Worm (Caenorhabditis elegans) whole organism, young adult: ENCODE data around the gene W01A11.7.
A peak's percentile ranks its signal among the peaks of the same experiment; 100 is the strongest.

Experiments
- B0019.2 ChIP-seq: fragments of 200-800 bp; sonication (Bioruptor generic); conservative IDR thresholded peaks from 2 replicates; pipeline ENCODE4 v1.3.6; 2022; ENCODE audit warnings: missing genetic modification reagents, missing genetic modification characterization, missing compliant biosample characterization
- B0261.1 ChIP-seq: sonication (generic microtip); optimal IDR thresholded peaks from 2 replicates; lab custom pipeline; 2016; ENCODE audit warnings: mild to moderate bottlenecking, missing genetic modification characterization, moderate library complexity, missing compliant biosample characterization
- C06A6.2 ChIP-seq: fragments of 200-800 bp; sonication (Bioruptor generic); conservative IDR thresholded peaks from 2 replicates; pipeline ENCODE4 v1.3.6; 2022; ENCODE audit warnings: missing genetic modification characterization, missing compliant biosample characterization
- F39B2.1 ChIP-seq: fragments of 200-800 bp; sonication (Bioruptor generic); IDR thresholded peaks from 2 replicates; pipeline ENCODE4 v1.3.6; 2022; ENCODE audit warnings: missing genetic modification reagents, missing genetic modification characterization, missing compliant biosample characterization
- F49E8.2 ChIP-seq: sonication (generic microtip); optimal IDR thresholded peaks from 3 replicates; lab custom pipeline; 2017; ENCODE audit warnings: missing genetic modification characterization, mild to moderate bottlenecking, missing compliant biosample characterization, antibody characterized with exemption, moderate library complexity; ENCODE audit not compliant: insufficient read depth
- K12H6.12 ChIP-seq: fragments of 200-800 bp; sonication (Bioruptor generic); optimal IDR thresholded peaks from 2 replicates; lab custom pipeline; 2018; ENCODE audit warnings: mild to moderate bottlenecking, missing genetic modification characterization, missing compliant biosample characterization
- T26A5.8 ChIP-seq: sonication (generic microtip); optimal IDR thresholded peaks from 2 replicates; lab custom pipeline; 2016; ENCODE audit warnings: missing genetic modification characterization, missing compliant biosample characterization
- ZK185.1 ChIP-seq: sonication (generic microtip); optimal IDR thresholded peaks from 2 replicates; lab custom pipeline; 2016; ENCODE audit warnings: mild to moderate bottlenecking, missing genetic modification characterization, missing compliant biosample characterization; ENCODE audit not compliant: poor library complexity, severe bottlenecking
- ama-1 ChIP-seq, 3 experiments: fragments of 150-350 bp in 1 of 3; sonication (generic microtip) in 2 of 3; optimal IDR thresholded peaks; 2 replicates each; lab custom pipeline; 2014 to 2018; ENCODE audit warnings: missing biosample characterization in 2 of 3, missing genetic modification characterization in 2 of 3, missing genetic modification reagents in 2 of 3
- attf-5 ChIP-seq: fragments of 200-800 bp; sonication (Bioruptor generic); optimal IDR thresholded peaks from 2 replicates; lab custom pipeline; 2018; ENCODE audit warnings: mild to moderate bottlenecking, missing genetic modification characterization, missing compliant biosample characterization
- attf-6 ChIP-seq: fragments of 200-800 bp; sonication (Bioruptor generic); IDR thresholded peaks from 2 replicates; pipeline ENCODE4 v1.3.6; 2022; ENCODE audit warnings: missing genetic modification reagents, missing genetic modification characterization, missing compliant biosample characterization
- ceh-58 ChIP-seq: fragments of 200-800 bp; sonication (Bioruptor generic); IDR thresholded peaks from 2 replicates; pipeline ENCODE4 v1.3.6; 2022; ENCODE audit warnings: missing genetic modification characterization, missing compliant biosample characterization
- dpl-1 ChIP-seq: fragments of 150-350 bp; optimal IDR thresholded peaks from 2 replicates; lab custom pipeline; 2014; ENCODE audit warnings: missing biosample characterization, missing genetic modification reagents, missing genetic modification characterization
- efl-1 ChIP-seq: fragments of 150-350 bp; optimal IDR thresholded peaks from 2 replicates; lab custom pipeline; 2014; ENCODE audit warnings: missing biosample characterization, missing genetic modification reagents, missing genetic modification characterization
- egl-18 ChIP-seq: fragments of 200-800 bp; sonication (Bioruptor generic); IDR thresholded peaks from 2 replicates; pipeline ENCODE4 v1.3.6; 2022; ENCODE audit warnings: missing genetic modification reagents, missing genetic modification characterization, missing compliant biosample characterization
- egrh-3 ChIP-seq: fragments of 200-800 bp; sonication (Bioruptor generic); IDR thresholded peaks from 2 replicates; pipeline ENCODE4 v1.3.6; 2022; ENCODE audit warnings: missing genetic modification reagents, missing genetic modification characterization, missing compliant biosample characterization
- hlh-12 ChIP-seq: sonication (generic microtip); optimal IDR thresholded peaks from 2 replicates; lab custom pipeline; 2016; ENCODE audit warnings: missing genetic modification characterization, missing compliant biosample characterization
- hmg-1.2 ChIP-seq: fragments of 200-800 bp; sonication (Bioruptor generic); IDR thresholded peaks from 2 replicates; pipeline ENCODE4 v1.3.6; 2022; ENCODE audit warnings: missing genetic modification reagents, missing genetic modification characterization, missing compliant biosample characterization
- lin-40 ChIP-seq: sonication (generic microtip); optimal IDR thresholded peaks from 2 replicates; lab custom pipeline; 2016; ENCODE audit warnings: missing genetic modification characterization, mild to moderate bottlenecking, missing compliant biosample characterization, missing genotype, missing genetic modification reagents
- lsy-27 ChIP-seq: sonication (generic microtip); optimal IDR thresholded peaks from 2 replicates; lab custom pipeline; 2017; ENCODE audit warnings: missing genetic modification characterization, mild to moderate bottlenecking, missing compliant biosample characterization, antibody characterized with exemption, missing genotype, borderline replicate concordance; ENCODE audit not compliant: insufficient read depth
- madf-8 ChIP-seq: fragments of 200-800 bp; sonication (Bioruptor generic); conservative IDR thresholded peaks from 2 replicates; pipeline ENCODE4 v1.3.6; 2022; ENCODE audit warnings: missing genetic modification reagents, missing genetic modification characterization, missing compliant biosample characterization
- mxl-1 ChIP-seq: sonication (generic microtip); optimal IDR thresholded peaks from 2 replicates; lab custom pipeline; 2016; ENCODE audit warnings: missing genetic modification characterization, missing compliant biosample characterization
- nfya-1 ChIP-seq: sonication (generic microtip); optimal IDR thresholded peaks from 2 replicates; lab custom pipeline; 2017; ENCODE audit warnings: antibody characterized with exemption, missing compliant biosample characterization, missing genetic modification characterization, borderline replicate concordance; ENCODE audit not compliant: insufficient read depth
- nhr-80 ChIP-seq: sonication (generic microtip); optimal IDR thresholded peaks from 2 replicates; lab custom pipeline; 2016; ENCODE audit warnings: missing genetic modification characterization, missing compliant biosample characterization
- repo-1 ChIP-seq: sonication (generic microtip); optimal IDR thresholded peaks from 2 replicates; lab custom pipeline; 2017; ENCODE audit warnings: mild to moderate bottlenecking, missing genetic modification characterization, missing compliant biosample characterization
- sea-2 ChIP-seq: fragments of 200-800 bp; sonication (Bioruptor generic); IDR thresholded peaks from 2 replicates; pipeline ENCODE4 v1.3.6; 2022; ENCODE audit warnings: missing genetic modification characterization, missing compliant biosample characterization
- snpc-4 ChIP-seq, 5 experiments: fragments of 150-350 bp in 1 of 5; sonication (generic microtip) in 4 of 5; optimal IDR thresholded peaks; 2 replicates each; lab custom pipeline; 2014 to 2018; ENCODE audit warnings: missing genetic modification characterization in 5 of 5, missing biosample characterization in 3 of 5, antibody characterized with exemption in 2 of 5, mild to moderate bottlenecking in 2 of 5, missing compliant biosample characterization in 2 of 5, missing genotype in 2 of 5, moderate library complexity in 2 of 5, missing genetic modification reagents in 1 of 5
- tlf-1 ChIP-seq: fragments of 200-800 bp; sonication (Bioruptor generic); optimal IDR thresholded peaks from 2 replicates; lab custom pipeline; 2018; ENCODE audit warnings: mild to moderate bottlenecking, missing genetic modification characterization, missing compliant biosample characterization
- unc-62 ChIP-seq: fragments of 150-350 bp; optimal IDR thresholded peaks from 2 replicates; lab custom pipeline; 2014; ENCODE audit warnings: missing biosample characterization, missing genetic modification reagents, missing genetic modification characterization
- xnd-1 ChIP-seq: sonication (generic microtip); optimal IDR thresholded peaks from 2 replicates; lab custom pipeline; 2016; ENCODE audit warnings: missing genotype, missing genetic modification reagents, missing genetic modification characterization, missing compliant biosample characterization
- zim-3 ChIP-seq: sonication (generic microtip); optimal IDR thresholded peaks from 2 replicates; lab custom pipeline; 2017; ENCODE audit warnings: mild to moderate bottlenecking, missing genetic modification characterization, moderate library complexity, missing compliant biosample characterization
- ztf-3 ChIP-seq: fragments of 200-800 bp; sonication (Bioruptor generic); optimal IDR thresholded peaks from 2 replicates; lab custom pipeline; 2018; ENCODE audit warnings: mild to moderate bottlenecking, missing genetic modification characterization, missing compliant biosample characterization

Gene W01A11.7

DNA sequence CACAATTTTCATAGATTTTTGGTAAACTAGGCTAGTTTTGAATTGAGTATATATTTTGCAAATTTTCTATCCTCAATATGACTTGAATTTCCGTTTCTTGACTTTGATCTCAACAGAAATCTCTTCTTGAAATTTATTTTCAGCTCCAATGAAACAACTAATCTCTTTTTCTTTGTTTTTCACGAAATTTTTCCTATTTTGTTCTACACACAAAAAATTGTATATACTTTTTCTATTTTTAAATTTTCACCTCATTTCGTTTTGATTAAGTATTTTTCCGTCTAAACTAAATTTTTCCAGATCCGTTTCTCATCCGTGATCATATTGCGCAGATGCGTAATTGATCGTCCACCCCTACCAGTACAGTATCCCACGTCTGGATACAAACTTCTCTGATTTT, 40.4 kb downstream of the W01A11.7 start, which contains the start of gene unc-83:
unc-83 (plus strand) TSS at position 301 of the 400 bp plus-strand sequence.
- TF ChIP-seq egl-18 (no peak), F39B2.1 (GFP tag; lab: Robert Waterston, UW) (no peak), C06A6.2 (no peak), dpl-1 (GFP tag; lab: Kevin White, UChicago) (no peak), tlf-1 (GFP tag; lab: Kevin White, UChicago) (no peak), nfya-1 (tag; lab: Kevin White, UChicago) (no peak), ceh-58 (no peak)

- TF ChIP-seq T26A5.8 (tag; lab: Kevin White, UChicago) = no peak
Observed at ce11 chrV:6464238-6464637, 41.0 kb downstream of the W01A11.7 start.

ce11 chrV:6462606-6463005, 42.6 kb downstream of the W01A11.7 start:
- peak; percentile 7 for TF ChIP-seq lin-40
- TF ChIP-seq xnd-1 (tag; lab: Kevin White, UChicago) = no peak
- TF ChIP-seq zim-3 (tag; lab: Kevin White, UChicago) = no peak
- peak; percentile 22; the same call in 1 of the 2 replicates for TF ChIP-seq hmg-1.2 (GFP tag; lab: Robert Waterston, UW)
- TF ChIP-seq egrh-3 = no peak
- no peak for TF ChIP-seq unc-62 (GFP tag; lab: Kevin White, UChicago)
- no peak for TF ChIP-seq hlh-12 (tag; lab: Kevin White, UChicago)
- no peak for TF ChIP-seq ztf-3 (GFP tag; lab: Kevin White, UChicago)
- TF ChIP-seq C06A6.2 = no peak
- TF ChIP-seq attf-5 (GFP tag; lab: Kevin White, UChicago) = peak; percentile 30
- no peak for TF ChIP-seq K12H6.12 (tag; lab: Kevin White, UChicago)
- peak; percentile 48 for TF ChIP-seq nhr-80
- TF ChIP-seq attf-6 (GFP tag; lab: Robert Waterston, UW) = no peak
- no peak for TF ChIP-seq ama-1 (optimal IDR thresholded peaks at IDR 0.05; lab: Kevin White, UChicago)
- no peak for TF ChIP-seq ama-1 (GFP tag; optimal IDR thresholded peaks at IDR 0.05; lab: Kevin White, UChicago)
- TF ChIP-seq lsy-27 (tag; lab: Kevin White, UChicago) = no peak
- TF ChIP-seq, all 124 proteins: peak for 4

DNA sequence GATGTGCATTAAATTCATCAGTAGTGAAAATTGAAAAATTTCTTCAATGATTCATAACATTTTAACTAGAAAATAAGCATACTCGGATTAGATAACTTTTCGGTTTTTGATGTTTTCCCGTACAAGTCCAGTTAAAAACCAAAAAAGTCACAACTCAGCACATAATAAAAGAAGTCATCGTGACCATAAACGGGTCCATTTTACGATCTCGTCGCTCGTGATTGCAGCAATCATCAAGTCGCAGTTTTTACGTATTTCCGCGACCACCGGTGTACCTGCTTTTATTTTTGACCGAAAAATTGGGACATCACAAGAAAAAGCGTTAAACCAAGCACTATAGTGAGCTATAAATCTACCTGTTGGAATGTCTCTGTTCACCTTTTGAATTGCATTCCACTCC, 43.9 kb downstream of the W01A11.7 start:
- TF ChIP-seq B0261.1 (tag; lab: Kevin White, UChicago) = no peak
- TF ChIP-seq ZK185.1 = no peak
- no peak for TF ChIP-seq snpc-4 (GFP tag; optimal IDR thresholded peaks at IDR 0.05; lab: Kevin White, UChicago)
- TF ChIP-seq snpc-4 (tag; optimal IDR thresholded peaks at IDR 0.05; lab: Kevin White, UChicago) = no peak
- TF ChIP-seq efl-1 (GFP tag; lab: Kevin White, UChicago) = no peak
- TF ChIP-seq T26A5.8 (tag; lab: Kevin White, UChicago) = no peak
- TF ChIP-seq F49E8.2 = no peak
- no peak for TF ChIP-seq sea-2
- no peak for TF ChIP-seq repo-1
- TF ChIP-seq mxl-1 = no peak
- TF ChIP-seq madf-8 = no peak
- no peak for TF ChIP-seq B0019.2 (GFP tag; lab: Robert Waterston, UW)
